Worm (Caenorhabditis elegans) whole organism, young adult: ENCODE results near the gene R11E3.2.
"Not testable (repeated sequence)": the region's sequence is repeated elsewhere in the genome, so short reads cannot be mapped to it uniquely, and the experiment has no call there.

Source experiments
- B0019.2 ChIP-seq: fragments of 200-800 bp; sonication (Bioruptor generic); conservative IDR thresholded peaks from 2 replicates; pipeline ENCODE4 v1.3.6; 2022; ENCODE audit warnings: missing genetic modification reagents, missing genetic modification characterization, missing compliant biosample characterization
- F22D6.2 ChIP-seq: sonication (generic microtip); optimal IDR thresholded peaks from 2 replicates; lab custom pipeline; 2016; ENCODE audit warnings: mild to moderate bottlenecking, missing genetic modification characterization, missing compliant biosample characterization
- F33H1.4 ChIP-seq: fragments of 200-800 bp; sonication (Bioruptor generic); IDR thresholded peaks from 2 replicates; pipeline ENCODE4 v1.3.6; 2022; ENCODE audit warnings: missing genetic modification reagents, missing genetic modification characterization, missing compliant biosample characterization
- F37B4.10 ChIP-seq: fragments of 200-800 bp; sonication (Bioruptor generic); IDR thresholded peaks from 2 replicates; pipeline ENCODE4 v1.3.6; 2022; ENCODE audit warnings: missing genetic modification characterization, missing compliant biosample characterization
- K11D2.4 ChIP-seq: fragments of 200-800 bp; sonication (Bioruptor generic); IDR thresholded peaks from 2 replicates; pipeline ENCODE4 v1.3.6; 2022; ENCODE audit warnings: missing genetic modification reagents, missing genetic modification characterization, missing compliant biosample characterization
- K12H6.12 ChIP-seq: fragments of 200-800 bp; sonication (Bioruptor generic); optimal IDR thresholded peaks from 2 replicates; lab custom pipeline; 2018; ENCODE audit warnings: mild to moderate bottlenecking, missing genetic modification characterization, missing compliant biosample characterization
- Y53F4B.3 ChIP-seq: fragments of 200-800 bp; sonication (Bioruptor generic); IDR thresholded peaks from 2 replicates; pipeline ENCODE4 v1.3.6; 2022; ENCODE audit warnings: missing genetic modification reagents, missing genetic modification characterization, missing compliant biosample characterization
- Y79H2A.3 ChIP-seq: fragments of 200-800 bp; sonication (Bioruptor generic); conservative IDR thresholded peaks from 2 replicates; pipeline ENCODE4 v1.3.6; 2022; ENCODE audit warnings: missing genetic modification reagents, missing genetic modification characterization, missing compliant biosample characterization
- Y95B8A.8 ChIP-seq: fragments of 200-800 bp; sonication (Bioruptor generic); IDR thresholded peaks from 2 replicates; pipeline ENCODE4 v1.3.6; 2022; ENCODE audit warnings: missing genetic modification reagents, missing genetic modification characterization, missing compliant biosample characterization
- ZK185.1 ChIP-seq: sonication (generic microtip); optimal IDR thresholded peaks from 2 replicates; lab custom pipeline; 2016; ENCODE audit warnings: mild to moderate bottlenecking, missing genetic modification characterization, missing compliant biosample characterization; ENCODE audit not compliant: poor library complexity, severe bottlenecking
- aptf-2 ChIP-seq: fragments of 200-800 bp; sonication (Bioruptor generic); conservative IDR thresholded peaks from 2 replicates; pipeline ENCODE4 v1.3.6; 2022; ENCODE audit warnings: missing genetic modification reagents, missing genetic modification characterization, missing compliant biosample characterization
- atf-7 ChIP-seq: sonication (generic microtip); optimal IDR thresholded peaks from 2 replicates; lab custom pipeline; 2017; ENCODE audit warnings: mild to moderate bottlenecking, missing genetic modification characterization, missing compliant biosample characterization
- athp-1 ChIP-seq: sonication (generic microtip); optimal IDR thresholded peaks from 2 replicates; lab custom pipeline; 2017; ENCODE audit warnings: mild to moderate bottlenecking, missing genetic modification characterization, missing compliant biosample characterization
- attf-3 ChIP-seq: fragments of 200-800 bp; sonication (Bioruptor generic); conservative IDR thresholded peaks from 2 replicates; pipeline ENCODE4 v1.3.6; 2022; ENCODE audit warnings: missing genetic modification reagents, missing genetic modification characterization, missing compliant biosample characterization
- attf-5 ChIP-seq: fragments of 200-800 bp; sonication (Bioruptor generic); optimal IDR thresholded peaks from 2 replicates; lab custom pipeline; 2018; ENCODE audit warnings: mild to moderate bottlenecking, missing genetic modification characterization, missing compliant biosample characterization
- ccch-3 ChIP-seq: fragments of 200-800 bp; sonication (Bioruptor generic); optimal IDR thresholded peaks from 2 replicates; lab custom pipeline; 2018; ENCODE audit warnings: mild to moderate bottlenecking, missing genetic modification characterization, missing compliant biosample characterization
- ceh-100 ChIP-seq: fragments of 200-800 bp; sonication (Bioruptor generic); IDR thresholded peaks from 2 replicates; pipeline ENCODE4 v1.3.6; 2022; ENCODE audit warnings: missing genetic modification reagents, missing genetic modification characterization, missing compliant biosample characterization
- ceh-27 ChIP-seq: fragments of 200-800 bp; sonication (Bioruptor generic); optimal IDR thresholded peaks from 2 replicates; lab custom pipeline; 2018; ENCODE audit warnings: mild to moderate bottlenecking, missing genetic modification characterization, moderate library complexity, missing compliant biosample characterization
- ceh-40 ChIP-seq: fragments of 200-800 bp; sonication (Bioruptor generic); IDR thresholded peaks from 2 replicates; pipeline ENCODE4 v1.3.6; 2022; ENCODE audit warnings: missing genetic modification characterization, missing compliant biosample characterization
- egl-44 ChIP-seq: fragments of 200-800 bp; sonication (Bioruptor generic); IDR thresholded peaks from 2 replicates; pipeline ENCODE4 v1.3.6; 2022; ENCODE audit warnings: missing genetic modification reagents, missing genetic modification characterization, missing compliant biosample characterization
- ets-4 ChIP-seq: fragments of 200-800 bp; sonication (Bioruptor generic); optimal IDR thresholded peaks from 2 replicates; lab custom pipeline; 2018; ENCODE audit warnings: mild to moderate bottlenecking, missing genetic modification characterization, missing compliant biosample characterization
- gei-17 ChIP-seq: fragments of 200-800 bp; sonication (Bioruptor generic); optimal IDR thresholded peaks from 2 replicates; lab custom pipeline; 2018; ENCODE audit warnings: mild to moderate bottlenecking, missing genetic modification characterization, missing compliant biosample characterization
- him-1 ChIP-seq: sonication (generic microtip); optimal IDR thresholded peaks from 2 replicates; lab custom pipeline; 2016; ENCODE audit warnings: missing genotype, missing genetic modification reagents, missing genetic modification characterization, missing compliant biosample characterization
- hsf-1 ChIP-seq: fragments of 200-800 bp; sonication (Bioruptor generic); IDR thresholded peaks from 2 replicates; pipeline ENCODE4 v1.3.6; 2022; ENCODE audit warnings: missing genetic modification reagents, missing genetic modification characterization, missing compliant biosample characterization
- lag-1 ChIP-seq: fragments of 200-800 bp; sonication (Bioruptor generic); IDR thresholded peaks from 2 replicates; pipeline ENCODE4 v1.3.6; 2022; ENCODE audit warnings: missing genetic modification reagents, missing genetic modification characterization, missing compliant biosample characterization
- lin-26 ChIP-seq: fragments of 200-800 bp; sonication (Bioruptor generic); IDR thresholded peaks from 2 replicates; pipeline ENCODE4 v1.3.6; 2022; ENCODE audit warnings: missing genetic modification reagents, missing genetic modification characterization, missing compliant biosample characterization
- lin-40 ChIP-seq: sonication (generic microtip); optimal IDR thresholded peaks from 2 replicates; lab custom pipeline; 2016; ENCODE audit warnings: missing genetic modification characterization, mild to moderate bottlenecking, missing compliant biosample characterization, missing genotype, missing genetic modification reagents
- lir-1 ChIP-seq: fragments of 200-800 bp; sonication (Bioruptor generic); conservative IDR thresholded peaks from 2 replicates; pipeline ENCODE4 v1.3.6; 2022; ENCODE audit warnings: missing genetic modification reagents, missing genetic modification characterization, missing compliant biosample characterization
- madf-10 ChIP-seq: sonication (generic microtip); optimal IDR thresholded peaks from 2 replicates; lab custom pipeline; 2016; ENCODE audit warnings: mild to moderate bottlenecking, missing genetic modification characterization, missing compliant biosample characterization
- madf-3 ChIP-seq: fragments of 200-800 bp; sonication (Bioruptor generic); IDR thresholded peaks from 2 replicates; pipeline ENCODE4 v1.3.6; 2022; ENCODE audit warnings: missing genetic modification reagents, missing genetic modification characterization, missing compliant biosample characterization
- madf-6 ChIP-seq: fragments of 200-800 bp; sonication (Bioruptor generic); IDR thresholded peaks from 2 replicates; pipeline ENCODE4 v1.3.6; 2022; ENCODE audit warnings: missing genetic modification reagents, missing genetic modification characterization, missing compliant biosample characterization
- mcd-1 ChIP-seq: fragments of 200-800 bp; sonication (Bioruptor generic); IDR thresholded peaks from 2 replicates; pipeline ENCODE4 v1.3.6; 2022; ENCODE audit warnings: missing genetic modification reagents, missing genetic modification characterization, missing compliant biosample characterization
- mel-28 ChIP-seq: sonication (generic microtip); optimal IDR thresholded peaks from 2 replicates; lab custom pipeline; 2016; ENCODE audit warnings: borderline replicate concordance, mild to moderate bottlenecking, missing genetic modification characterization, missing compliant biosample characterization
- nfya-2 ChIP-seq: fragments of 200-800 bp; sonication (Bioruptor generic); IDR thresholded peaks from 2 replicates; pipeline ENCODE4 v1.3.6; 2022; ENCODE audit warnings: missing genetic modification reagents, missing genetic modification characterization, missing compliant biosample characterization
- nfyb-1 ChIP-seq: fragments of 200-800 bp; sonication (Bioruptor generic); IDR thresholded peaks from 2 replicates; pipeline ENCODE4 v1.3.6; 2022; ENCODE audit warnings: missing genetic modification reagents, missing genetic modification characterization, missing compliant biosample characterization
- nhr-80 ChIP-seq: sonication (generic microtip); optimal IDR thresholded peaks from 2 replicates; lab custom pipeline; 2016; ENCODE audit warnings: missing genetic modification characterization, missing compliant biosample characterization
- nhr-90 ChIP-seq: sonication (generic microtip); optimal IDR thresholded peaks from 2 replicates; lab custom pipeline; 2016; ENCODE audit warnings: missing genotype, mild to moderate bottlenecking, missing genetic modification characterization, missing compliant biosample characterization
- pbrm-1 ChIP-seq: fragments of 200-800 bp; sonication (Bioruptor generic); IDR thresholded peaks from 2 replicates; pipeline ENCODE4 v1.3.6; 2022; ENCODE audit warnings: missing genetic modification reagents, missing genetic modification characterization, missing compliant biosample characterization
- rec-8 ChIP-seq, 2 experiments: sonication (generic microtip); optimal IDR thresholded peaks; 2 replicates each; lab custom pipeline; 2016; ENCODE audit warnings: mild to moderate bottlenecking in 2 of 2, missing genetic modification characterization in 2 of 2, missing genetic modification reagents in 2 of 2, missing genotype in 2 of 2, missing biosample characterization in 1 of 2, missing compliant biosample characterization in 1 of 2, moderate library complexity in 1 of 2
- sea-2 ChIP-seq: fragments of 200-800 bp; sonication (Bioruptor generic); IDR thresholded peaks from 2 replicates; pipeline ENCODE4 v1.3.6; 2022; ENCODE audit warnings: missing genetic modification characterization, missing compliant biosample characterization
- snpc-4 ChIP-seq, 5 experiments: fragments of 150-350 bp in 1 of 5; sonication (generic microtip) in 4 of 5; optimal IDR thresholded peaks; 2 replicates each; lab custom pipeline; 2014 to 2018; ENCODE audit warnings: missing genetic modification characterization in 5 of 5, missing biosample characterization in 3 of 5, antibody characterized with exemption in 2 of 5, mild to moderate bottlenecking in 2 of 5, missing compliant biosample characterization in 2 of 5, missing genotype in 2 of 5, moderate library complexity in 2 of 5, missing genetic modification reagents in 1 of 5
- somi-1 ChIP-seq: fragments of 200-800 bp; sonication (Bioruptor generic); optimal IDR thresholded peaks from 2 replicates; lab custom pipeline; 2018; ENCODE audit warnings: mild to moderate bottlenecking, missing genetic modification characterization, missing compliant biosample characterization
- tlf-1 ChIP-seq: fragments of 200-800 bp; sonication (Bioruptor generic); optimal IDR thresholded peaks from 2 replicates; lab custom pipeline; 2018; ENCODE audit warnings: mild to moderate bottlenecking, missing genetic modification characterization, missing compliant biosample characterization
- ztf-18 ChIP-seq: sonication (generic microtip); optimal IDR thresholded peaks from 2 replicates; lab custom pipeline; 2016; ENCODE audit warnings: missing genotype, mild to moderate bottlenecking, missing genetic modification characterization, missing compliant biosample characterization
- ztf-22 ChIP-seq: fragments of 200-800 bp; sonication (Bioruptor generic); optimal IDR thresholded peaks from 2 replicates; lab custom pipeline; 2018; ENCODE audit warnings: mild to moderate bottlenecking, missing genetic modification characterization, moderate library complexity, missing compliant biosample characterization
- ztf-26 ChIP-seq: sonication (generic microtip); optimal IDR thresholded peaks from 2 replicates; lab custom pipeline; 2017; ENCODE audit warnings: missing genetic modification characterization, missing compliant biosample characterization

Gene R11E3.2

ce11 chrIV:4725478-4725920, 46.4 kb upstream of the R11E3.2 start (continued):
- TF ChIP-seq ztf-18 (peak; percentile 83), attf-3 (GFP tag; lab: Robert Waterston, UW) (peak; percentile 91), athp-1 (tag; lab: Kevin White, UChicago) (peak; percentile 52), ztf-22 (peak; percentile 33), madf-10 (tag; lab: Kevin White, UChicago) (peak; percentile 80), snpc-4 (tag; optimal IDR thresholded peaks at IDR 0.05; lab: Kevin White, UChicago) (peak in 2 of 4 experiments; percentile 74 to 78), Y79H2A.3 (GFP tag; lab: Robert Waterston, UW) (peak; percentile 95), rec-8 (tag; optimal IDR thresholded peaks at IDR 0.05; lab: Kevin White, UChicago) (peak in 1 of 2 experiments; percentile 27)
- not testable (repeated sequence) for TF ChIP-seq snpc-4 (GFP tag; optimal IDR thresholded peaks at IDR 0.05; lab: Kevin White, UChicago)

- peak; percentile 52 for TF ChIP-seq ccch-3 (GFP tag; lab: Kevin White, UChicago)
- peak; percentile 93; the same call in 1 of the 2 replicates for TF ChIP-seq lag-1 (GFP tag; lab: Robert Waterston, UW)
- TF ChIP-seq lin-40: peak; percentile 96
- TF ChIP-seq F33H1.4 (GFP tag; lab: Robert Waterston, UW): peak; percentile 97
- TF ChIP-seq madf-3: peak; percentile 97
- peak; percentile 95 for TF ChIP-seq somi-1 (GFP tag; lab: Kevin White, UChicago)
- peak; percentile 89; the same call in 1 of the 2 replicates for TF ChIP-seq madf-6 (GFP tag; lab: Robert Waterston, UW)
- peak; percentile 48 for TF ChIP-seq him-1
- TF ChIP-seq sea-2 (GFP tag; lab: Robert Waterston, UW): peak; percentile 100
- peak; percentile 98 for TF ChIP-seq aptf-2
- TF ChIP-seq nfyb-1: peak; percentile 99
- TF ChIP-seq mel-28 (tag; lab: Kevin White, UChicago): peak; percentile 9
- peak; percentile 5 to 6 for TF ChIP-seq rec-8 (tag; optimal IDR thresholded peaks at IDR 0.05; lab: Kevin White, UChicago)
- peak; percentile 91 for TF ChIP-seq Y53F4B.3 (GFP tag; lab: Robert Waterston, UW)
- TF ChIP-seq lir-1: peak; percentile 98
- peak; percentile 88 for TF ChIP-seq atf-7 (tag; lab: Kevin White, UChicago)
- peak; percentile 81 for TF ChIP-seq nhr-80 (tag; lab: Kevin White, UChicago)
- TF ChIP-seq ceh-40: peak; percentile 82
- peak; percentile 76 for TF ChIP-seq nhr-90 (tag; lab: Kevin White, UChicago)
- TF ChIP-seq ztf-26 (tag; lab: Kevin White, UChicago): peak; percentile 96
- peak; percentile 73 for TF ChIP-seq ZK185.1 (tag; lab: Kevin White, UChicago)
- TF ChIP-seq gei-17: peak; percentile 72
- peak; percentile 97 for TF ChIP-seq lin-26 (GFP tag; lab: Robert Waterston, UW)
- peak; percentile 82 for TF ChIP-seq F22D6.2 (tag; lab: Kevin White, UChicago)
- peak; percentile 99 for TF ChIP-seq attf-5 (GFP tag; lab: Kevin White, UChicago)
- TF ChIP-seq hsf-1 (GFP tag; lab: Robert Waterston, UW): peak; percentile 94
- TF ChIP-seq B0019.2 (GFP tag; lab: Robert Waterston, UW): peak; percentile 99
- peak; percentile 99 for TF ChIP-seq Y95B8A.8 (GFP tag; lab: Robert Waterston, UW)
- peak; percentile 92 for TF ChIP-seq attf-3 (GFP tag; lab: Robert Waterston, UW)
- TF ChIP-seq pbrm-1 (GFP tag; lab: Robert Waterston, UW): peak; percentile 99
- peak; percentile 100 for TF ChIP-seq F37B4.10 (GFP tag; lab: Robert Waterston, UW)
- peak; percentile 99 for TF ChIP-seq egl-44 (GFP tag; lab: Robert Waterston, UW)
- TF ChIP-seq ceh-27 (GFP tag; lab: Kevin White, UChicago): peak; percentile 89
- TF ChIP-seq tlf-1 (GFP tag; lab: Kevin White, UChicago): peak; percentile 98
- peak; percentile 60 for TF ChIP-seq ets-4 (GFP tag; lab: Kevin White, UChicago)
- TF ChIP-seq nfya-2: 0 out of 2 replicates have a peak, but pooled peaks have one; percentile 39
- peak; percentile 100 for TF ChIP-seq K11D2.4
- peak; percentile 96 for TF ChIP-seq Y79H2A.3 (GFP tag; lab: Robert Waterston, UW)
- peak; percentile 96 for TF ChIP-seq ceh-100 (GFP tag; lab: Robert Waterston, UW)
- peak; percentile 100 for TF ChIP-seq mcd-1 (GFP tag; lab: Robert Waterston, UW)
- peak; percentile 94 for TF ChIP-seq K12H6.12 (tag; lab: Kevin White, UChicago)
These were observed 44.0 kb upstream of the R11E3.2 start for ce11 chrIV:4727935-4728334.
